Fruit fly (Drosophila melanogaster): ENCODE results near the gene CG7568.

DNA sequence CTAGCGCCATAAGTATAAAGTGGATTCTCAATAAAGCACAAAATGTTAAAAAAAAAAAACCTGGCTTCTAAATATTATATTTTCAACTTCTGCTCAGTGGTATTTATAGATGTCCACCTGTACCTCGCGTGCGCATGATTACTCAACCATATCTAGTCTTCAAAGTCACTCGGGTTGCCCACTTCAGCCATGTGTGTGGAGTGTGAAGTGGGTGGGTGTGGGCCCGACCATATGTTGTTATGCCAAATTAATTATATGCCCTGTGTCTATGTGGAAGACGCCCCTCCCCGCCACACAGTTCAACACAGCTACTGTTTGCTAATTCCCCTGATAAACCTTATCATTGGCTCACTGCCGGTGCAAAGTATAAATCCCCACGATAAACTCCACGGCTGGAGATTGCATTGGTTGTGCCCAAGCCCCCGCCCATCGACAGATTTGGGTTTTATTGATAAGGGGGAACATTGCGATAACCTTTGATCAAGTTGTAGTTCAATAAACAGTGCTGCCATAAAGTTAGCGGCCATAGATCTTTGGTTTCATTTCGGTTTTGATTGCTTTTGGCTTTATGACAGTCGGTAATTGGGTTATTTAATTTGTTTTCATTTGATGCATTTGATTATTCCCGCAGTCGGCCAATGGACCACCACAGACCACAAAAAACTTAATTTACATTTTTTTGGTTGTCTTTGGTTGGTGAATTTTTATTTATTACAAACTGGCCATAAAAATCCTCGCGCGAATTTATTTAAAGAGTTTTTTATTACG, 20.2 kb upstream of the CG7568 start:
- no peak for TF ChIP-seq CG10631 (GFP tag; optimal IDR thresholded peaks at IDR 0.05)
- no peak for TF ChIP-seq achi (GFP tag; optimal IDR thresholded peaks at IDR 0.05)
- no peak for TF ChIP-seq Sox102F (GFP tag; optimal IDR thresholded peaks at IDR 0.05)
- TF ChIP-seq pdm3 (GFP tag; optimal IDR thresholded peaks at IDR 0.05), result no peak
- no peak for TF ChIP-seq CG3919 (GFP tag; optimal IDR thresholded peaks at IDR 0.05)
- no peak for TF ChIP-seq Gug (GFP tag; IDR thresholded peaks at IDR 0.05)
- no peak for TF ChIP-seq lz (GFP tag; optimal IDR thresholded peaks at IDR 0.05)
- no peak for TF ChIP-seq Ets96B (tag; optimal IDR thresholded peaks at IDR 0.05)
- no peak for TF ChIP-seq topi (GFP tag; optimal IDR thresholded peaks at IDR 0.05)
- TF ChIP-seq Smox (GFP tag; optimal IDR thresholded peaks at IDR 0.05), result no peak
- TF ChIP-seq OdsH (GFP tag; optimal IDR thresholded peaks at IDR 0.05), result no peak
- TF ChIP-seq fd59A (GFP tag; optimal IDR thresholded peaks at IDR 0.05), result no peak
- no peak for TF ChIP-seq Eip78C (GFP tag)

All from whole organism, prepupa.